Fruit fly (Drosophila melanogaster): Measurements from ENCODE around the gene Rlip.

- no peak for TF ChIP-seq CG12391 (tag; optimal IDR thresholded peaks at IDR 0.05)
- TF ChIP-seq dmrt11E (tag; optimal IDR thresholded peaks at IDR 0.05), result no peak
- no peak for TF ChIP-seq Dad (GFP tag; optimal IDR thresholded peaks at IDR 0.05)
- no peak for TF ChIP-seq CG15479 (GFP tag; optimal IDR thresholded peaks at IDR 0.05)
- no peak for TF ChIP-seq fru (optimal IDR thresholded peaks at IDR 0.05)
- TF ChIP-seq ssp (GFP tag; IDR thresholded peaks at IDR 0.05), result no peak
- TF ChIP-seq CG14667 (GFP tag; IDR thresholded peaks at IDR 0.05), result no peak
- no peak for TF ChIP-seq al (GFP tag; IDR thresholded peaks at IDR 0.05)
- TF ChIP-seq ftz-f1 (GFP tag; optimal IDR thresholded peaks at IDR 0.05), result no peak
- TF ChIP-seq croc (GFP tag; conservative IDR thresholded peaks at IDR 0.05), result no peak
- TF ChIP-seq sqz (GFP tag; optimal IDR thresholded peaks at IDR 0.05), result no peak
- no peak for TF ChIP-seq CG31365 (tag; optimal IDR thresholded peaks at IDR 0.05)
These were observed 31.2 kb downstream of the Rlip start, which contains the start of gene CG7079 for dm6 chr3R:21048729-21049128.
